Worm (Caenorhabditis elegans): ENCODE measurements around the gene ttr-38.

- TF ChIP-seq elt-2 (tag; optimal IDR thresholded peaks at IDR 0.05) (no peak), nhr-77 (tag; optimal IDR thresholded peaks at IDR 0.05) (no peak), nhr-71 (tag; optimal IDR thresholded peaks at IDR 0.05) (no peak), ama-1 (optimal IDR thresholded peaks at IDR 0.05) (no peak), snpc-4 (tag; optimal IDR thresholded peaks at IDR 0.05) (no peak), nhr-47 (tag; optimal IDR thresholded peaks at IDR 0.05) (no peak), zip-4 (GFP tag; optimal IDR thresholded peaks at IDR 0.05) (no peak), nhr-76 (tag; optimal IDR thresholded peaks at IDR 0.05) (no peak), pax-3 (tag; optimal IDR thresholded peaks at IDR 0.05) (no peak), nhr-19 (GFP tag; conservative IDR thresholded peaks at IDR 0.05) (no peak), mef-2 (tag; optimal IDR thresholded peaks at IDR 0.05) (no peak), unc-30 (tag; optimal IDR thresholded peaks at IDR 0.05) (no peak), ces-1 (GFP tag; optimal IDR thresholded peaks at IDR 0.05) (no peak), skn-1 (tag; optimal IDR thresholded peaks at IDR 0.05) (no peak)
Observed at ce11 chrX:9338375-9338774, 24.1 kb upstream of the ttr-38 start, which contains the start of gene apa-2.

Measured in whole organism, L1 larva.